Worm (Caenorhabditis elegans): ENCODE measurements around the gene gcy-25.

gcy-25 gene

ce11 chrIV:15901123-15901522, 28.4 kb downstream of the gcy-25 start, which contains the start of gene Y105C5B.5:
Y105C5B.5 (minus strand) TSS chrIV:15901225.
- no peak for TF ChIP-seq unc-62 (GFP tag; optimal IDR thresholded peaks at IDR 0.05)

- no peak for TF ChIP-seq unc-62 (GFP tag; optimal IDR thresholded peaks at IDR 0.05)
Observed at ce11 chrIV:15906059-15906632, 33.4 kb downstream of the gcy-25 start, which contains the start of gene srv-15. srv-15 (plus strand) TSS chrIV:15906582.

DNA sequence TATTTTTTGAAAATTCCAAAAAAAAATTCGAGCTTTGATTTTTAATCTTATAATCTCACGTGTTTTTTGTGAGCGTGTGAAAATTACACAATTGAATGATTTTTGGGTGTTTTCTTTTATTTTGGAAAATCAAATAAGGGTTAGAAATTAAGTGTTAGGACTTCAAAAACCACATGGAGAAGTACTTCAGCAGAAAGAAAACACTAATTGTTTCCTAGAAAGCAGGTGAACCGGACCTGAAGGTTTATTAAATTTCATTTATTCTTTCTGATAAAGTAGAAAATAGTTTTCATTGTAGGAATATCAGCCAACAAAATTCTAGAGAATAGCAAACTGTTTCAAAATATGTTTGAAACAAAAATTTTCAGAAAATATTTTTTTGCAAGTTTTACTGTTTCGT, 35.5 kb downstream of the gcy-25 start:
- TF ChIP-seq unc-62 (GFP tag; optimal IDR thresholded peaks at IDR 0.05): no peak

DNA sequence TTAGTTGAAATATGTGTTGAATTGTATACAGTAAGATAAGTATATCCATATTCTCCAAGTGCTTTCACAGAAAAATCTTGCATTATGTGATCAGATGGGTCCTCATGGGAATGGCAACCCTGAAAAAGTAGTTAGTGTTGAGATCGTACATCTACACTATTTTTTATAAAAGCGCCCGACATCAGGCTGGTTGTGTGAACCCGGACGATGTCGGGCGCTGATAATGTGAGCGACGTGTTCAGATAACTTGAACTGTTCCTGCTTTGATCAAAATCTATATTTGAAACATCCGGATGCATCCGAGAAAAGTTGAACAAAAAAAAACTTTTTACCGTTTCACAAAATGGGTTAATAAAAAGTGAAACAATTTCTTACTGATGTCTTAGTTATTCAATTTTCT, 42.3 kb downstream of the gcy-25 start:
- TF ChIP-seq unc-62 (GFP tag; optimal IDR thresholded peaks at IDR 0.05): no peak

ce11 chrIV:15923000-15923399, 50.3 kb downstream of the gcy-25 start:
- no peak for TF ChIP-seq unc-62 (GFP tag; optimal IDR thresholded peaks at IDR 0.05)

DNA sequence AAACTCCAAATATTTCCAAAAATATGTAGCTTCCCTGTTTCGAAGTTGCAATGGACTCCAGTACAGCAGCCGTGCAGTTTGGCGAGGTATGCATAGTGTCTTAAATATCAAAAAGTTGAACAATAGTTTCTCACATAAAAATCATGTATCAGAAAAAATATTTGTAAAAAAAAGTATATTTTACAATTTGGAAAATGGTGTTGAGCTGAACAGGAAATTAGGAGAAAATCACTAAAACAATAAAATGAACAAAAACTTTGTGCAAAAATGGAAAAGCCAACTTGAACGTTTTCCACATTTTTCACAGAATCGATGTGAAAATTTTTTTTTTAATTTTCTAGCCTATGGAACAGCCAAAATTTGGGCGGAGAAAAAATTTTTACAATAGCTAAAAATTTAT, 54.0 kb downstream of the gcy-25 start, which contains the start of gene Y105C5B.8:
Y105C5B.8 (minus strand) TSS at position 101 of the 400 bp plus-strand sequence.
- no peak for TF ChIP-seq unc-62 (GFP tag; optimal IDR thresholded peaks at IDR 0.05)

- TF ChIP-seq unc-62 (GFP tag; optimal IDR thresholded peaks at IDR 0.05): no peak
Observed at ce11 chrIV:15929831-15930230, 57.1 kb downstream of the gcy-25 start.

ce11 chrIV:15930281-15930680, 57.5 kb downstream of the gcy-25 start, which contains the start of gene Y105C5B.9:
Y105C5B.9 (plus strand) TSS chrIV:15930581.
- TF ChIP-seq unc-62 (GFP tag; optimal IDR thresholded peaks at IDR 0.05): no peak

DNA sequence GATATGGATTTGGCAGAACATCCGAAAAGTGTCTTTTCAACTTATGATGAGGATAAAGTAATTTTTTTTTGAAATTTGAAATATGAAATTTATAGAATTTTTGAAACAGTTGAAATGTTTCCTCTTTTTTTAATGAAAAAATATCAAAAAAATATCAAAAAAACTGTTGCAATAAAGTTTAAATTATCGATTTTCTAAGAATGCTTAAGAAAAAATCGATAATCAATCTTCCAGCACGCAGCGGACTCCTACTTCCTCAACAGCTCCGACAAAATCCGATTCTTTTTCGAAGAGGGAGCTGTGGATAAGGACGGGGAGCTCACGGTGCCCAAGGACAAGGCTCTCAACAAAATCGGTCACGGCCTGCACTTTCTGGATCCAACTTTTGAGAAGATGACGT, 58.0 kb downstream of the gcy-25 start:
- TF ChIP-seq unc-62 (GFP tag; optimal IDR thresholded peaks at IDR 0.05): no peak

ce11 chrIV:15931176-15931575, 58.4 kb downstream of the gcy-25 start:
- no peak for TF ChIP-seq unc-62 (GFP tag; optimal IDR thresholded peaks at IDR 0.05)

- TF ChIP-seq unc-62 (GFP tag; optimal IDR thresholded peaks at IDR 0.05): no peak
Observed at ce11 chrIV:15931833-15932232, 59.1 kb downstream of the gcy-25 start.

All from whole organism, dauer.